Worm (Caenorhabditis elegans): Measurements from ENCODE around the gene scyl-1.

DNA sequence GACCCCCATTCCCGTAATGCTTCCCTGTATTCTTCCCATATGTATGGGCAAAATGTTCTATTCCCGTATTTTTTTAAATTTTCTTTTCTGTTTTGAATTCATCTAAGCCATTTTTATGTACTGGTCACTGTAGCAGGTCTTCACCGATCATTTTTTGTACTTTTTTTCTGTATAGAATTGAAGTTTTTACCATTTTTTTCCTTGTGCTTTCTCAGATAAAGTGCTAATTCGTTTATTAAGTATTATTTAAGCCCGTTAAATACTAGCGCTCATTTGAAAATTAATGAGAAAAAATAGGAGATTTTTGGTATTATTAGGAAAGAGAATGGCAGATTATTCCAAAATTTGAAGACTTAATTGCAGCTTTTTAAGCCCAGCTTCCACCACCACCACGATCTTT, 34.8 kb downstream of the scyl-1 start:
- TF ChIP-seq ztf-29 (GFP tag; IDR thresholded peaks at IDR 0.05) (no peak), ref-1 (GFP tag; conservative IDR thresholded peaks at IDR 0.05) (no peak), ztf-23 (GFP tag; IDR thresholded peaks at IDR 0.05) (no peak)

All from whole organism, midembryonic.